Fruit fly (Drosophila melanogaster): Measurements from ENCODE around the gene Rabex-5.
A peak's percentile ranks its signal among the peaks of the same experiment; 100 is the strongest.
"Not testable (repeated sequence)": the region's sequence is repeated elsewhere in the genome, so short reads cannot be mapped to it uniquely, and the experiment has no call there.

The Rabex-5 gene

DNA sequence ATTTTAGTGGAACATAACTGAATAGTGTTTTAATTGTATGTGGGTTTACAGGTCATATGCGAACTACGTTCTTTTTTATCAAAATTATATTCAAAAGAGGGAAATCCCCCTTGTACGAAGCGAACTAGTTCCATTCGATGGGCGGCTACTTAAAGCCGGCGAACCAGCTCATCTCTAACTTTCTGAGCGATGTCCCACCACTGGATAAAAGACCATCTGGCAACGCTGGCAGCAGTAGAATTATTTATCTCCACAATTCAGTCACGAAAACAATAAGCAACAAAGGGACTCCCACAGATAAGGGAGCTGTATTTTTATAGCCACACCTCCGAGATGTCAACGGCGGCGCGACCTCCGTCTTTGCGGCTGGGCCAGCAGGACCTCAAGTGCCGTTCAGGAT is at the start of gene Rabex-5:
Gene Rabex-5, plus strand, starts transcription at position 221 of the 400 bp plus-strand sequence.
- TF ChIP-seq Hr96 (GFP tag; optimal IDR thresholded peaks at IDR 0.05), result no peak
- TF ChIP-seq cic (GFP tag; optimal IDR thresholded peaks at IDR 0.05), result no peak
- TF ChIP-seq CG1620 (GFP tag; optimal IDR thresholded peaks at IDR 0.05), result peak; percentile 49
- peak; percentile 2 for TF ChIP-seq pad (GFP tag; optimal IDR thresholded peaks at IDR 0.05)
- TF ChIP-seq cnc (optimal IDR thresholded peaks at IDR 0.05), result no peak

DNA sequence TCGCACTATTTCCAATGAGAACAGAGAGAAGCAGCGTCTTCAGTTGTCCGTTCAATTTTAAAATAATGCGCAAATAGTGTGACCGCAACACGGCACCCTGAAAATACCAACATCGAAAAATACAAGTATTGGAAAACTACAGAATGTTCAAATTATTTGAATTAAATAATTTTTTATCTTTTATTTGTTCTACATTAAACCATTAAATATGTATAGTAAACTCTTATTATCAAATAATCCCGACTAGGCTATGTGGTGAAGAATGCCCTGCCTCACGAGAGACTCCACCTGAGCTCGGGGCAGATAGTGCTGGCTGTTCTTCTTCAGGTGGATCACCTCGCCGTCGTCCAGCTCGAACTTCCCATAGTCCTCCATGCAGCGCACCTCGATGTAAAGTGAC is 48.9 kb upstream of the Rabex-5 start, which contains the start of gene CG32318:
Gene CG32318, minus strand, starts transcription at position 101 of the 400 bp plus-strand sequence.
- TF ChIP-seq Crg-1, cic, bab1 (GFP tag; optimal IDR thresholded peaks at IDR 0.05): not testable (repeated sequence)

DNA sequence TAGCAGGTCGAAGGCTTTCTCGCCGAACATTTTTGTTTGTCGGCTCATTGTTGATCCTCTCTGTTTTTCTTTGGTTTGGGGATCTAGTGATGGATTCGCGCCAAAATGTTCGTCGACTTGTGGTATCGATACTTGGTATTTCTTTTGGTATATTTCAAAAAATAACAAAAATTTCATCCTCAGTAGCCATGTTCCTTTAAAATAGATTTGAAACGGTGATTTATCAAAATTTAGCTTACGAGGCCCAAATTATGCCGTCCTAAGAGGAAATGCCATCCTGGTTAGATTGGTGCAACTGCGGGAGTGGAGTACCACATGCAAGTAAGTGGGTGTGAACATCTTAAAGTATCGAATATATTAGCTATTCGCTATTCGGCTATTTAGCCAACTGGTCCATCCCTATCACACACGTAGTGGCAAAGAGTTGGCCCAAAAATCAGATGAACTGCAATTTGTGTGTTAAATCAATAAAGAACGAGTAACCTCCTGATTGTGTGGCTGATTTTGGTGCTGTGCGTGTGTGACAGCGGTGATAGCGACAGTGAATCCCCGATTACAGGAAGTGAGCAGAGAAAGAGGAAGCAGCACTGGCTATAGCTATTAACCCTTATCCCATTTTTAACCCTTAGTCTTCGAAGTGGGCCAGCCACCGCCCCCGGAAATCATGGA is 48.0 kb upstream of the Rabex-5 start, which contains the start of the genes Psf1 and Sac1:
Gene Psf1, minus strand, starts transcription at position 51 of the 669 bp plus-strand sequence.
Gene Sac1, plus strand, starts transcription at position 191 of the 669 bp plus-strand sequence.
- TF ChIP-seq Hr96 (GFP tag; optimal IDR thresholded peaks at IDR 0.05), result peak; percentile 55
- TF ChIP-seq CG5204 (GFP tag; optimal IDR thresholded peaks at IDR 0.05), result peak; percentile 30
- TF ChIP-seq Clk (GFP tag; optimal IDR thresholded peaks at IDR 0.05), result no peak
- TF ChIP-seq CG1620 (GFP tag; optimal IDR thresholded peaks at IDR 0.05), result peak; percentile 29
- peak; percentile 19 for TF ChIP-seq CG14711 (tag; optimal IDR thresholded peaks at IDR 0.05)
- TF ChIP-seq kay (GFP tag; ENCODE audit: borderline replicate concordance), result no peak
- peak; percentile 20 for TF ChIP-seq Mnt (GFP tag; optimal IDR thresholded peaks at IDR 0.05)
- TF ChIP-seq toe (GFP tag; optimal IDR thresholded peaks at IDR 0.05), result peak; percentile 49
- TF ChIP-seq CG33017 (tag; optimal IDR thresholded peaks at IDR 0.05), result no peak
- no peak for TF ChIP-seq CG12768 (GFP tag; optimal IDR thresholded peaks at IDR 0.05)
- TF ChIP-seq cnc (optimal IDR thresholded peaks at IDR 0.05), result no peak
- TF ChIP-seq CG7045 (GFP tag; optimal IDR thresholded peaks at IDR 0.05), result peak; percentile 5

DNA sequence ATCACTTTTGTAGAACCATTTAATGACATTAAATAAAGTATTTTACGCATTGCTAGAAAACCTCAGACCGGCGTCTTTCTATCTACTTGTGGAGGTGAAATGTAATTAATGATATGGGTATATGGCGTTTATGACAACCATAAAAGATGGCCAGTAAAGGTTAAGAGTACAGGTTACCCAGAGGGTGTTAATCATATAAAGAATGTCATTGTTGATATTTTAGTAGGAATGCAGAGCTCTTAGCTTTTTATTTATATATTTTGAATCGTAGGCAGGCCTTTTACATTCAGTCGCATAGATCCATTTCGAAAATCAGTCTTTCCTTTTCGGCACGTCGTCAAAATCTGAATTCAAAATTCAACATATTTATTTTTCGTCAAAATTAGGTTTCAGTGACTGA is 45.3 kb upstream of the Rabex-5 start, which contains the start of gene Bfc:
Gene Bfc, plus strand, starts transcription at position 301 of the 400 bp plus-strand sequence.
- TF ChIP-seq Hr96 (GFP tag; optimal IDR thresholded peaks at IDR 0.05) (no peak), CG33017 (tag; optimal IDR thresholded peaks at IDR 0.05) (no peak), ovo (GFP tag; optimal IDR thresholded peaks at IDR 0.05) (no peak), CG5204 (GFP tag; optimal IDR thresholded peaks at IDR 0.05) (no peak)

DNA sequence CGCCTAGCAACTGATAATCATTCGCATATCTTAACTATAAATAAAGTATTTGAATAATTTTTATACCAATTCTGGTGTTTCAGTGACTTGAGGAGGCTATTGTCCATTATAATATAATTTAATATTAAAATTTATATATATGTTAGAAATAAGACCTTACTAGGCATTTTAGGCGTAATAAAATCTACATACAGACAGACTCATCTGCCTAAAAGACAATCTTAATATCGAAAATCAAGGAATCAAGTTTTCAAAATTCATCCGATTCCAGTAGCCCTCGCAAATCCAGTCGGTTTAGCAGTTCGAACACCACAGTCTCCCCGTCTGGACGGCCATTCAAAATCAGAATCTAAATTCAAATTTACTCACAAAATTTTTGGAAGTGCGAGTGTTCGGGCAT is 44.0 kb upstream of the Rabex-5 start, which contains the start of the genes CG9130 and CG9133:
Gene CG9130, plus strand, starts transcription at position 301 of the 400 bp plus-strand sequence.
Gene CG9133, plus strand, starts transcription at position 301 of the 400 bp plus-strand sequence.
- TF ChIP-seq Mnt (GFP tag; optimal IDR thresholded peaks at IDR 0.05) (no peak), toe (GFP tag; optimal IDR thresholded peaks at IDR 0.05) (no peak), pad (GFP tag; optimal IDR thresholded peaks at IDR 0.05) (no peak), kay (GFP tag; ENCODE audit: borderline replicate concordance) (no peak), bab1 (GFP tag; optimal IDR thresholded peaks at IDR 0.05) (no peak)

DNA sequence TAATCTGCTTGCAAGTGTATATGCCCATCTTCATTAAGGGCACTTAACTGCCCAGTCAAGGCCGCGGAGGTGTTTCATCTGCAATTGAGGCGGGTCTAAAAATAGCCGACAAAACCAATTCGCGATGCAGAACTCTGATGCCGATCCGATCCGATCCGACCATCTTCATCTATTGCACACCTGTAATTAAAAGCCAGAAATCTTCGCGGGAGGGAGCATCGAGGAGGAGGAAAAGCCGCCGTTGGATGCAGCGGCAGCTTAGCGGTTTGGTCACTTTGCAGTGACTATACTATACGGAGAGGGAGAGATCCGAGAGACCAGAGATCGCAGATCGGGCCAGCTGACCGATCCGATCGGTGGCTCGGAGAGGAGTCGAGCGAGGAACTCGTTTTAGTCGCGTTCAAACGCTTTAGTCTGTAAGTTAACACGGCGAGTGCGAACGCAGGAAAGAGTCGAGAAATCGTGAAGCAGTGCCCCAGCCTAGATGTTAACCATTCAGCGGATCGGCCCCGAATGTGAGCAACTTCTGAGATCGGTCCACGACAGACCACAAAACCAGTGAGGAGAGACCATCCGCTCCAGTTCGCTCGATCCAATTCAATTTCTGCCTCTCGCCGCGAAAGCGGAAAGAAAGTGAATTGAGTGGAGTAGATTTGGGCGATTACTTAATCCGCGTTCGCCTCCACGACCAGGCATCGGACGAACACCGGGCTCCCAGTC is 39.5 kb upstream of the Rabex-5 start, which contains the start of gene tfc:
Gene tfc, plus strand, starts transcription at position 389 of the 720 bp plus-strand sequence.
- TF ChIP-seq Crg-1 (GFP tag; optimal IDR thresholded peaks at IDR 0.05) (no peak), CG14711 (tag; optimal IDR thresholded peaks at IDR 0.05) (no peak), Mnt (GFP tag; optimal IDR thresholded peaks at IDR 0.05) (no peak), Clk (GFP tag; optimal IDR thresholded peaks at IDR 0.05) (no peak), pad (GFP tag; optimal IDR thresholded peaks at IDR 0.05) (no peak), cic (GFP tag; optimal IDR thresholded peaks at IDR 0.05) (no peak), CG5204 (GFP tag; optimal IDR thresholded peaks at IDR 0.05) (no peak), bab1 (GFP tag; optimal IDR thresholded peaks at IDR 0.05) (no peak), Hr96 (GFP tag; optimal IDR thresholded peaks at IDR 0.05) (no peak), CG1620 (GFP tag; optimal IDR thresholded peaks at IDR 0.05) (no peak), toe (GFP tag; optimal IDR thresholded peaks at IDR 0.05) (no peak), tj (GFP tag; optimal IDR thresholded peaks at IDR 0.05) (no peak), CG7045 (GFP tag; optimal IDR thresholded peaks at IDR 0.05) (no peak), CG7101 (tag; optimal IDR thresholded peaks at IDR 0.05) (no peak), ovo (GFP tag; optimal IDR thresholded peaks at IDR 0.05) (no peak), CG12768 (GFP tag; optimal IDR thresholded peaks at IDR 0.05) (no peak), kay (GFP tag; ENCODE audit: borderline replicate concordance) (no peak), cnc (optimal IDR thresholded peaks at IDR 0.05) (no peak), CG33017 (tag; optimal IDR thresholded peaks at IDR 0.05) (no peak), CG11617 (GFP tag; optimal IDR thresholded peaks at IDR 0.05) (no peak)

DNA sequence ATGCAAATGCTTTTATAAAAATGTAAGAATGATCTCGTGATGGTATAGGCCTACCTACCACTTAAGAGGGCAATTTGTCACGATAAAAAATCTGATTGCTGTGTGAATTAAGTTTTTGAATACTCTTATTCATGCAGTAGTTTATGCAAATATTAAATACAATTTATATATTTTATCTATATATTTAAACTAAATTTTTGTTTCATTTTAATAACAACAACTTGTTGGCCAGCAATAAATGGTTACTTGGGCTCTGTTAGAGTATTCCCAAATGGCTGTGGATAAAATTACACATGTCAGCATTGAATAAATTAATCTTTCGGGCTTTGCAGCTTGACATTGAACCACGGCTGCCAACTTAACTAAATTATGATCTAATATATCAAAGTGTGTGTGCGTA is 37.2 kb upstream of the Rabex-5 start:
- TF ChIP-seq ovo (GFP tag; optimal IDR thresholded peaks at IDR 0.05) (no peak), CG7101 (tag; optimal IDR thresholded peaks at IDR 0.05) (no peak), toe (GFP tag; optimal IDR thresholded peaks at IDR 0.05) (no peak), cic (GFP tag; optimal IDR thresholded peaks at IDR 0.05) (no peak), tj (GFP tag; optimal IDR thresholded peaks at IDR 0.05) (no peak), CG12768 (GFP tag; optimal IDR thresholded peaks at IDR 0.05) (no peak), cnc (optimal IDR thresholded peaks at IDR 0.05) (no peak), Clk (GFP tag; optimal IDR thresholded peaks at IDR 0.05) (no peak), Crg-1 (GFP tag; optimal IDR thresholded peaks at IDR 0.05) (no peak), kay (GFP tag; ENCODE audit: borderline replicate concordance) (no peak), CG1620 (GFP tag; optimal IDR thresholded peaks at IDR 0.05) (no peak), CG14711 (tag; optimal IDR thresholded peaks at IDR 0.05) (no peak), pad (GFP tag; optimal IDR thresholded peaks at IDR 0.05) (no peak), CG7045 (GFP tag; optimal IDR thresholded peaks at IDR 0.05) (no peak), CG33017 (tag; optimal IDR thresholded peaks at IDR 0.05) (no peak), CG5204 (GFP tag; optimal IDR thresholded peaks at IDR 0.05) (no peak)

Data from whole organism, adult.